Worm (Caenorhabditis elegans) whole organism, L1 larva: ENCODE measurements around the gene F39H12.1.

ENCODE experiments used
- aha-1 ChIP-seq: fragments of 150-350 bp; optimal IDR thresholded peaks from 2 replicates; lab custom pipeline; 2014; ENCODE audit warnings: missing biosample characterization, missing genetic modification characterization
- ceh-8 ChIP-seq: fragments of 200-800 bp; sonication (Bioruptor generic); optimal IDR thresholded peaks from 2 replicates; lab custom pipeline; 2018; ENCODE audit warnings: mild to moderate bottlenecking, missing genetic modification characterization, moderate library complexity, missing compliant biosample characterization
- ceh-82 ChIP-seq, 3 experiments: fragments of 150-350 bp in 1 of 3; sonication (generic microtip) in 2 of 3; optimal IDR thresholded peaks; 2 replicates each; lab custom pipeline; 2014 to 2017; ENCODE audit warnings: missing biosample characterization in 3 of 3, missing genetic modification characterization in 3 of 3
- efl-3 ChIP-seq: fragments of 200-800 bp; sonication (Bioruptor generic); optimal IDR thresholded peaks from 2 replicates; lab custom pipeline; 2018; ENCODE audit warnings: mild to moderate bottlenecking, missing genetic modification characterization, missing compliant biosample characterization
- egl-13 ChIP-seq: sonication (generic microtip); optimal IDR thresholded peaks from 2 replicates; lab custom pipeline; 2016; ENCODE audit warnings: missing genotype, missing genetic modification reagents, missing genetic modification characterization, missing compliant biosample characterization
- ets-5 ChIP-seq: fragments of 200-800 bp; sonication (Bioruptor generic); IDR thresholded peaks from 2 replicates; pipeline ENCODE4 v1.3.6; 2022; ENCODE audit warnings: missing genetic modification characterization, missing compliant biosample characterization
- fkh-8 ChIP-seq: sonication (generic microtip); optimal IDR thresholded peaks from 2 replicates; lab custom pipeline; 2016; ENCODE audit warnings: mild to moderate bottlenecking, missing genetic modification characterization, missing compliant biosample characterization
- fos-1 ChIP-seq: fragments of 150-350 bp; optimal IDR thresholded peaks from 2 replicates; lab custom pipeline; 2014; ENCODE audit warnings: missing biosample characterization, missing genetic modification characterization
- grh-1 ChIP-seq: fragments of 200-800 bp; sonication (Bioruptor generic); IDR thresholded peaks from 2 replicates; pipeline ENCODE4 v1.3.6; 2022; ENCODE audit warnings: missing genetic modification reagents, missing genetic modification characterization, missing compliant biosample characterization
- lin-13 ChIP-seq: fragments of 150-350 bp; optimal IDR thresholded peaks from 2 replicates; lab custom pipeline; 2014; ENCODE audit warnings: missing biosample characterization, missing genetic modification reagents, missing genetic modification characterization
- lin-39 ChIP-seq: fragments of 150-350 bp; optimal IDR thresholded peaks from 2 replicates; lab custom pipeline; 2014; ENCODE audit warnings: missing biosample characterization, missing genetic modification reagents, missing genetic modification characterization
- lsy-2 ChIP-seq, 2 experiments: fragments of 150-350 bp; optimal IDR thresholded peaks; 2 replicates each; lab custom pipeline; 2014; ENCODE audit warnings: missing biosample characterization in 2 of 2, missing genetic modification characterization in 2 of 2
- mef-2 ChIP-seq: fragments of 150-350 bp; optimal IDR thresholded peaks from 2 replicates; lab custom pipeline; 2014; ENCODE audit warnings: missing biosample characterization, missing genetic modification characterization
- nhr-20 ChIP-seq: sonication (generic microtip); optimal IDR thresholded peaks from 2 replicates; lab custom pipeline; 2016; ENCODE audit warnings: mild to moderate bottlenecking, missing genetic modification characterization, missing compliant biosample characterization
- nhr-28 ChIP-seq: fragments of 150-350 bp; optimal IDR thresholded peaks from 2 replicates; lab custom pipeline; 2014; ENCODE audit warnings: missing biosample characterization, missing genetic modification characterization
- nhr-47 ChIP-seq: sonication (generic microtip); optimal IDR thresholded peaks from 2 replicates; lab custom pipeline; 2016; ENCODE audit warnings: mild to moderate bottlenecking, missing genetic modification characterization, moderate library complexity, missing compliant biosample characterization
- nhr-76 ChIP-seq: sonication (generic microtip); optimal IDR thresholded peaks from 2 replicates; lab custom pipeline; 2017; ENCODE audit warnings: missing biosample characterization, missing genetic modification characterization
- nhr-77 ChIP-seq: fragments of 150-350 bp; optimal IDR thresholded peaks from 2 replicates; lab custom pipeline; 2014; ENCODE audit warnings: missing biosample characterization, missing genetic modification characterization
- nhr-84 ChIP-seq: sonication (generic microtip); optimal IDR thresholded peaks from 2 replicates; lab custom pipeline; 2017; ENCODE audit warnings: missing biosample characterization, missing genetic modification characterization
- pag-3 ChIP-seq: sonication (generic microtip); optimal IDR thresholded peaks from 2 replicates; lab custom pipeline; 2017; ENCODE audit warnings: missing genetic modification characterization, mild to moderate bottlenecking, missing compliant biosample characterization, antibody characterized with exemption, borderline replicate concordance; ENCODE audit not compliant: insufficient read depth
- pqm-1 ChIP-seq: sonication (generic microtip); optimal IDR thresholded peaks from 3 replicates; lab custom pipeline; 2017; ENCODE audit warnings: missing biosample characterization, missing genetic modification characterization
- skn-1 ChIP-seq: fragments of 150-350 bp; optimal IDR thresholded peaks from 2 replicates; lab custom pipeline; 2014; ENCODE audit warnings: missing biosample characterization, missing genetic modification characterization
- snpc-4 ChIP-seq: fragments of 150-350 bp; optimal IDR thresholded peaks from 2 replicates; lab custom pipeline; 2014; ENCODE audit warnings: missing biosample characterization, missing genetic modification characterization
- sup-37 ChIP-seq: fragments of 200-800 bp; sonication (Bioruptor generic); optimal IDR thresholded peaks from 2 replicates; lab custom pipeline; 2018; ENCODE audit warnings: mild to moderate bottlenecking, missing genetic modification characterization, missing compliant biosample characterization
- vab-15 ChIP-seq: sonication (generic microtip); optimal IDR thresholded peaks from 2 replicates; lab custom pipeline; 2017; ENCODE audit warnings: missing genotype, mild to moderate bottlenecking, missing genetic modification characterization, missing compliant biosample characterization
- xbp-1 ChIP-seq: sonication (generic microtip); optimal IDR thresholded peaks from 2 replicates; lab custom pipeline; 2016; ENCODE audit warnings: missing genetic modification characterization, missing compliant biosample characterization
- ztf-11 ChIP-seq, 2 experiments: sonication (generic microtip); optimal IDR thresholded peaks; 2 replicates each; lab custom pipeline; 2016 to 2017; ENCODE audit warnings: missing genetic modification characterization in 2 of 2, missing biosample characterization in 1 of 2, missing compliant biosample characterization in 1 of 2

F39H12.1 gene

DNA sequence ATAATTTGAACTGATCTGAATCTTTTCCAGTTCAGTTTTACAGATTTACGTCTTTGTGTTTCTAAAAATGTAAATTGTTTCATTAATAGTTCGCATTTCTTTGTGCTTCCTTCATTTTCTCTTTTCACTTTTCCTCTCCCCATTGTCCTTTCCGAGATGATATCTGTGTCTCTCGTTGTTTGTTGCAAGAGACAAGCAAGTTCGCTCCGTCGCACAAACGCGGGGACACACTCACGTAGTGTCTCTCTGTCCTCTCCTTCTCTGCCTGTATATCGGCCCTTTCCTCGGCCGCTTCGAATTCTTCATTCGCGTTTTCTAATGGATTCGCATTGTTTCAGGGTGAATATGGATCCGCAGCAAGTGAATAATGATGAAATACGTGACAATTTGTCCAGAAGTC lies 42.4 kb downstream of the F39H12.1 start, which contains the start of gene ZC13.1 (continued):
- peak; percentile 58 for TF ChIP-seq nhr-77 (tag; lab: Kevin White, UChicago)
- peak; percentile 45 to 81 for TF ChIP-seq lsy-2 (tag; optimal IDR thresholded peaks at IDR 0.05; lab: Kevin White, UChicago)
- no peak for TF ChIP-seq lin-39 (tag; lab: Kevin White, UChicago)
- no peak for TF ChIP-seq sup-37
- peak; percentile 62 for TF ChIP-seq nhr-20 (tag; lab: Kevin White, UChicago)
- peak in 2 of 3 experiments; percentile 19 to 88 for TF ChIP-seq ceh-82 (tag; optimal IDR thresholded peaks at IDR 0.05; lab: Kevin White, UChicago)
- no peak for TF ChIP-seq ztf-11 (tag; optimal IDR thresholded peaks at IDR 0.05; lab: Kevin White, UChicago)
- TF ChIP-seq mef-2 (tag; lab: Kevin White, UChicago), result peak; percentile 3
- no peak for TF ChIP-seq vab-15 (tag; lab: Kevin White, UChicago)
- TF ChIP-seq lin-13 (GFP tag; lab: Kevin White, UChicago), result no peak
- no peak for TF ChIP-seq nhr-28 (tag; lab: Kevin White, UChicago)
- no peak for TF ChIP-seq grh-1
- peak; percentile 71 for TF ChIP-seq fkh-8 (tag; lab: Kevin White, UChicago)
- TF ChIP-seq ets-5 (GFP tag; lab: Robert Waterston, UW), result no peak
- no peak for TF ChIP-seq pag-3 (tag; lab: Kevin White, UChicago)
- TF ChIP-seq nhr-76, result no peak
- no peak for TF ChIP-seq nhr-84
- TF ChIP-seq fos-1, result peak; percentile 24
- TF ChIP-seq egl-13, result no peak
- TF ChIP-seq skn-1 (tag; lab: Kevin White, UChicago), result peak; percentile 96
- peak; percentile 64 for TF ChIP-seq nhr-47 (tag; lab: Kevin White, UChicago)
- no peak for TF ChIP-seq aha-1
- no peak for TF ChIP-seq pqm-1 (tag; lab: Kevin White, UChicago)

DNA sequence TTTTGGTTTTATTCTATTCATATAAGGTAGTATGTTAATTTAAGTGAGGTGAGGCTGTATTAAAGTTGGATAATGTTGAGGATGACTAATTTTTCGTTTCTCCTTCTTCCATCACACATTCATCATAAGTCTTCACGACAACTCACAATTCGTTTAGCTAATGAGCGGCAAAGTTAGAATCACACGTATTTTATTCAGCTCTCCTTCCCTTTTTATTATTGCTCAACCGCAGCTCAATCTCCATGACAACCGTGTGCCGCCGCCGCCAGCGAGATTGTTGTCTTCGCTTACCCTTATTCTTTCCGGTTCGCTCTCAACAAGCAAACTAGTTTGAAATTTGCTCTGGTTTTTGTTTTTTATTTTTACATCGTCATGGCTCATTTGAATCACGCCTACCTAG lies 45.8 kb downstream of the F39H12.1 start, which contains the start of gene ZC13.2:
Gene ZC13.2, plus strand, starts transcription at position 301 of the 400 bp plus-strand sequence.
- TF ChIP-seq efl-3 (GFP tag; lab: Kevin White, UChicago), result no peak
- TF ChIP-seq ceh-8 (GFP tag; lab: Kevin White, UChicago), result peak; percentile 25
- peak; percentile 61 for TF ChIP-seq fkh-8 (tag; lab: Kevin White, UChicago)
- TF ChIP-seq xbp-1 (tag; lab: Kevin White, UChicago), result no peak
- no peak for TF ChIP-seq snpc-4
